Worm (Caenorhabditis elegans) whole organism, L2 larva: ENCODE data around the gene srd-27.

Source experiments
- C34F6.9 ChIP-seq: fragments of 150-350 bp; optimal IDR thresholded peaks from 2 replicates; lab custom pipeline; 2014; ENCODE audit warnings: missing biosample characterization, missing genetic modification characterization
- F13H6.1 ChIP-seq: sonication (generic microtip); optimal IDR thresholded peaks from 2 replicates; lab custom pipeline; 2016; ENCODE audit warnings: missing genetic modification characterization, missing compliant biosample characterization
- Y55F3AM.14 ChIP-seq: fragments of 200-800 bp; sonication (Bioruptor generic); optimal IDR thresholded peaks from 2 replicates; lab custom pipeline; 2018; ENCODE audit warnings: mild to moderate bottlenecking, missing genetic modification characterization, missing compliant biosample characterization
- ZK546.5 ChIP-seq: sonication (generic microtip); optimal IDR thresholded peaks from 2 replicates; lab custom pipeline; 2017; ENCODE audit warnings: missing biosample characterization, missing genetic modification characterization
- alr-1 ChIP-seq: fragments of 150-350 bp; optimal IDR thresholded peaks from 2 replicates; lab custom pipeline; 2014; ENCODE audit warnings: missing biosample characterization, missing genetic modification characterization
- aly-2 ChIP-seq: fragments of 150-350 bp; optimal IDR thresholded peaks from 2 replicates; lab custom pipeline; 2014; ENCODE audit warnings: missing biosample characterization, missing genetic modification characterization
- ama-1 ChIP-seq: fragments of 150-350 bp; optimal IDR thresholded peaks from 2 replicates; lab custom pipeline; 2018; ENCODE audit warnings: inconsistent platforms
- blmp-1 ChIP-seq: sonication (generic microtip); optimal IDR thresholded peaks from 2 replicates; lab custom pipeline; 2017; ENCODE audit warnings: missing genetic modification characterization, mild to moderate bottlenecking, missing compliant biosample characterization, antibody characterized with exemption, moderate library complexity; ENCODE audit not compliant: insufficient read depth
- ceh-16 ChIP-seq: fragments of 150-350 bp; optimal IDR thresholded peaks from 2 replicates; lab custom pipeline; 2014; ENCODE audit warnings: missing biosample characterization, missing genetic modification characterization
- ceh-82 ChIP-seq: fragments of 150-350 bp; optimal IDR thresholded peaks from 2 replicates; lab custom pipeline; 2014; ENCODE audit warnings: missing biosample characterization, missing genetic modification characterization
- crh-2 ChIP-seq: sonication (generic microtip); optimal IDR thresholded peaks from 2 replicates; lab custom pipeline; 2017; ENCODE audit warnings: missing biosample characterization, missing genetic modification characterization
- elt-1 ChIP-seq: fragments of 150-350 bp; optimal IDR thresholded peaks from 2 replicates; lab custom pipeline; 2014; ENCODE audit warnings: missing biosample characterization, missing genetic modification characterization
- elt-3 ChIP-seq: sonication (generic microtip); optimal IDR thresholded peaks from 2 replicates; lab custom pipeline; 2017; ENCODE audit warnings: missing biosample characterization, missing genetic modification characterization
- lin-13 ChIP-seq: fragments of 150-350 bp; optimal IDR thresholded peaks from 2 replicates; lab custom pipeline; 2014; ENCODE audit warnings: missing biosample characterization, missing genetic modification reagents, missing genetic modification characterization
- lin-39 ChIP-seq: fragments of 150-350 bp; optimal IDR thresholded peaks from 2 replicates; lab custom pipeline; 2014; ENCODE audit warnings: missing biosample characterization, missing genetic modification reagents, missing genetic modification characterization
- mab-5 ChIP-seq: fragments of 150-350 bp; optimal IDR thresholded peaks from 2 replicates; lab custom pipeline; 2014; ENCODE audit warnings: missing biosample characterization, missing genetic modification characterization
- mbf-1 ChIP-seq: sonication (generic microtip); optimal IDR thresholded peaks from 2 replicates; lab custom pipeline; 2017; ENCODE audit warnings: missing biosample characterization, missing genetic modification characterization
- mdl-1 ChIP-seq, 2 experiments: fragments of 150-350 bp in 1 of 2; sonication (generic microtip) in 1 of 2; optimal IDR thresholded peaks; 2 replicates each; lab custom pipeline; 2017; ENCODE audit warnings: missing biosample characterization in 2 of 2, missing genetic modification characterization in 2 of 2
- nhr-12 ChIP-seq: fragments of 150-350 bp; optimal IDR thresholded peaks from 2 replicates; lab custom pipeline; 2014; ENCODE audit warnings: missing biosample characterization, missing genetic modification characterization
- nhr-129 ChIP-seq: fragments of 150-350 bp; optimal IDR thresholded peaks from 2 replicates; lab custom pipeline; 2014; ENCODE audit warnings: missing biosample characterization, missing genetic modification characterization
- nhr-21 ChIP-seq: fragments of 150-350 bp; optimal IDR thresholded peaks from 2 replicates; lab custom pipeline; 2014; ENCODE audit warnings: missing biosample characterization, missing genetic modification characterization
- nhr-237 ChIP-seq: fragments of 150-350 bp; optimal IDR thresholded peaks from 2 replicates; lab custom pipeline; 2014; ENCODE audit warnings: missing biosample characterization, missing genetic modification characterization
- nhr-25 ChIP-seq: fragments of 150-350 bp; sonication (generic microtip); optimal IDR thresholded peaks from 3 replicates; lab custom pipeline; 2014; ENCODE audit warnings: missing biosample characterization, missing genetic modification characterization
- nhr-6 ChIP-seq: fragments of 150-350 bp; optimal IDR thresholded peaks from 2 replicates; lab custom pipeline; 2014; ENCODE audit warnings: missing biosample characterization, missing genetic modification characterization
- peb-1 ChIP-seq: fragments of 150-350 bp; optimal IDR thresholded peaks from 2 replicates; lab custom pipeline; 2014; ENCODE audit warnings: missing biosample characterization, missing genetic modification characterization
- sem-4 ChIP-seq: fragments of 150-350 bp; optimal IDR thresholded peaks from 2 replicates; lab custom pipeline; 2014; ENCODE audit warnings: missing biosample characterization, missing genetic modification reagents, missing genetic modification characterization
- sma-3 ChIP-seq: sonication (generic microtip); optimal IDR thresholded peaks from 2 replicates; lab custom pipeline; 2016; ENCODE audit warnings: missing genetic modification reagents, missing genetic modification characterization, missing compliant biosample characterization
- sma-9 ChIP-seq, 2 experiments: fragments of 150-350 bp in 1 of 2; sonication (generic microtip) in 1 of 2; optimal IDR thresholded peaks; 2 replicates each; lab custom pipeline; 2014 to 2016; ENCODE audit warnings: missing genetic modification characterization in 2 of 2, mild to moderate bottlenecking in 1 of 2, missing biosample characterization in 1 of 2, missing compliant biosample characterization in 1 of 2, missing genetic modification reagents in 1 of 2, moderate library complexity in 1 of 2
- snpc-4 ChIP-seq: fragments of 150-350 bp; optimal IDR thresholded peaks from 2 replicates; lab custom pipeline; 2014; ENCODE audit warnings: missing biosample characterization, missing genetic modification characterization
- unc-39 ChIP-seq: fragments of 150-350 bp; optimal IDR thresholded peaks from 2 replicates; lab custom pipeline; 2014; ENCODE audit warnings: missing biosample characterization, missing genetic modification characterization
- unc-62 ChIP-seq: fragments of 150-350 bp; optimal IDR thresholded peaks from 2 replicates; lab custom pipeline; 2014; ENCODE audit warnings: missing biosample characterization, missing genetic modification reagents, missing genetic modification characterization
- zag-1 ChIP-seq: fragments of 150-350 bp; optimal IDR thresholded peaks from 2 replicates; lab custom pipeline; 2014; ENCODE audit warnings: missing biosample characterization, missing genetic modification characterization
- ztf-4 ChIP-seq: fragments of 150-350 bp; optimal IDR thresholded peaks from 2 replicates; lab custom pipeline; 2014; ENCODE audit warnings: missing biosample characterization, missing genetic modification characterization

srd-27 gene

ce11 chrV:15779128-15779729 is 23.9 kb upstream of the srd-27 start, which contains the start of the genes nhr-285 and irld-52:
Gene nhr-285 (minus strand): TSS chrV:15779228.
Gene irld-52 (plus strand): TSS chrV:15779679.
- TF ChIP-seq sma-3 (GFP tag; lab: Kevin White, UChicago) (no peak), nhr-12 (tag; lab: Kevin White, UChicago) (no peak), mab-5 (tag; lab: Kevin White, UChicago) (no peak), elt-3 (tag; lab: Kevin White, UChicago) (no peak), nhr-129 (no peak), F13H6.1 (no peak), unc-39 (tag; lab: Kevin White, UChicago) (no peak), mdl-1 (tag; optimal IDR thresholded peaks at IDR 0.05; lab: Kevin White, UChicago) (no peak), C34F6.9 (tag; lab: Kevin White, UChicago) (no peak), nhr-6 (tag; lab: Kevin White, UChicago) (no peak), ZK546.5 (tag; lab: Kevin White, UChicago) (no peak)

DNA sequence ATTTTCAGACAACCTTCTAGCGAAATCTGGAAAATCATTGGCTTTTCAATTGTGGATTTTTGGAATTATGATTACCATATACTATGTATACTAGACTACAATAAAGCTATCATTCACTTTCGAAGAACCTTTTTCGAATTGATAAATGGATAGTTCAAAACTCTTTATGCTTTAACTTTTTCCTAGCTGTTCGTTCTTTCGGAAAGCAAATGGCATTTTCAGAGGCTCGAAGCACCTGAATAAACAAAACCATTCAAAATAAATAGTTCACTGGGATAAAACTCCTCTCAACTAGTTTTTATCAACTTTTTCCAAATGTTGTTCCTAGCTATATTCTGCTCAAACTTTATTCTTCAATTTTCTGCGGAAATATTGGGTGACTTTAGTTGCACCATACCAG is 22.1 kb upstream of the srd-27 start, which contains the start of gene T26E4.2:
T26E4.2 (plus strand) TSS at position 301 of the 400 bp plus-strand sequence.
- no peak for TF ChIP-seq sem-4 (tag; lab: Kevin White, UChicago)
- TF ChIP-seq mbf-1 (tag; lab: Kevin White, UChicago), result no peak

- TF ChIP-seq nhr-237 (tag; lab: Kevin White, UChicago) (no peak), F13H6.1 (no peak), snpc-4 (tag; lab: Kevin White, UChicago) (no peak), lin-39 (tag; lab: Kevin White, UChicago) (no peak), mbf-1 (tag; lab: Kevin White, UChicago) (no peak), Y55F3AM.14 (no peak), unc-39 (tag; lab: Kevin White, UChicago) (no peak), mdl-1 (tag; optimal IDR thresholded peaks at IDR 0.05; lab: Kevin White, UChicago) (no peak), ceh-16 (tag; lab: Kevin White, UChicago) (no peak)
- TF ChIP-seq, all 48 proteins: peak for 0
Measured at ce11 chrV:15782494-15782893, 20.7 kb upstream of the srd-27 start, which contains the start of gene T26E4.3. Gene T26E4.3 (plus strand): TSS chrV:15782794.

DNA sequence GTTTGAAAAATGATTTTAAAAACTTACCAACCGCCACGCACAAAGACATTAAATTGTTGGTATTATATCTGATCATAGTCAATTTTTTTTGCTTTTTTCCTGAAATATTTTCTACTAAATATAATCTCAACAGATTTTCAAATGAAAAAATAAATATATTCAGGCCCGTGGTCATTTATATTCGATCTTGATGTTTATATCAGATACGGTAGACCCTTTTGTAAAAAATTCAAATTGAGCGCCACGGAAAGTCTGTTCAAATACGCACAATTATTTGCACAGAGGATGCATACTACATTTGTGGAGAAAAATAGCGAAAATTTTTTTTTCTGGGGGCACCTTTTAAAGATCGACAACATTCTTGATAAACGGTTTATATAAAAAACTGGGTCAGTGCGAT is 10.8 kb upstream of the srd-27 start, which contains the start of gene T26E4.4:
T26E4.4 (minus strand) TSS at position 101 of the 400 bp plus-strand sequence.
- TF ChIP-seq nhr-6 (tag; lab: Kevin White, UChicago) (no peak), ama-1 (lab: Kevin White, UChicago) (no peak), nhr-237 (tag; lab: Kevin White, UChicago) (no peak)

DNA sequence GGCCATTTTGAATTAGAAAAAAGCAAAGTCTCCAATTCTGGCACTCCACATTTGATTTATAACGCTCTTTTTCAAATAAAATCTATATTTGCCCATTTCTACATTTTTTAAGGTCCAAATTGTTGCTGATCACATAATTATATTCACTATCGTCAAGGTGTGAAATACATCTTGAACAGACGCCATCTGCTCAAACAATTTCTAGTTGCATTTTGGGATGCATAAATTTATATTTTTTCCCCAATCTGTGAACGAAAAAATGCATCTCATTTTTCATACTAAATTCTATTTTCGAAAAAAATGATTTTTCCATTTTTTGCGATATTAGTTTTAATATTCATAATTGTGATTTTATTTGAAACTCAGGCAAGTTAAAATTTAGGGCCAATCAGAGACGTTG is 9.9 kb upstream of the srd-27 start, which contains the start of gene T26E4.7:
T26E4.7 (plus strand) TSS at position 301 of the 400 bp plus-strand sequence.
- no peak for TF ChIP-seq peb-1 (tag; lab: Kevin White, UChicago)
- TF ChIP-seq sem-4 (tag; lab: Kevin White, UChicago), result no peak
- TF ChIP-seq ztf-4 (tag; lab: Kevin White, UChicago), result no peak
- TF ChIP-seq unc-62 (GFP tag; lab: Kevin White, UChicago), result no peak
- TF ChIP-seq lin-13 (GFP tag; lab: Kevin White, UChicago), result no peak
- no peak for TF ChIP-seq alr-1 (tag; lab: Kevin White, UChicago)
- no peak for TF ChIP-seq crh-2 (tag; lab: Kevin White, UChicago)
- no peak for TF ChIP-seq F13H6.1
- no peak for TF ChIP-seq sma-9 (GFP tag; optimal IDR thresholded peaks at IDR 0.05; lab: Kevin White, UChicago)
- no peak for TF ChIP-seq sma-9 (tag; optimal IDR thresholded peaks at IDR 0.05; lab: Kevin White, UChicago)
- no peak for TF ChIP-seq unc-39 (tag; lab: Kevin White, UChicago)
- no peak for TF ChIP-seq mdl-1 (tag; optimal IDR thresholded peaks at IDR 0.05; lab: Kevin White, UChicago)
- TF ChIP-seq zag-1 (tag; lab: Kevin White, UChicago), result no peak

DNA sequence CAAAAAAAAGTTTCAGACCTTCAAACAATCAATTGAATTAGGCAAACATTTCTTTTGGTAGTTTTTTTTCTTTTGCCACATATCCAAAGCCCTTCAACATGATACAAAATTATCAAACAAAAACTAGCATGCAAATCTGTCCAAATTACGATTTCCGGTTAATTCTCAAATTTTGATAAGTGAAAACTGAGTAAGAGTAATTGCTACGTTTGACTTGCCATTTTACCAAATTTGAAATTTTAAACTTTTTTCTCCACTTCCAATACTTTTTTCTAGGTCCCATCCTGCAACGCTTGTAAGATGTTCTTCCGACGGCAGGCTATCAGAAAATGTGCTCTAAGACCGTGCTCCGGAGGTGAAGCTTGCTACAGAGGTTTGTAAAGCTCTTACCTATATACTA is 7.1 kb upstream of the srd-27 start, which contains the start of gene nhr-223:
nhr-223 (plus strand) TSS at position 301 of the 400 bp plus-strand sequence.
- TF ChIP-seq zag-1 (tag; lab: Kevin White, UChicago) (no peak), nhr-25 (no peak), C34F6.9 (tag; lab: Kevin White, UChicago) (no peak), ceh-82 (tag; lab: Kevin White, UChicago) (no peak), elt-1 (tag; lab: Kevin White, UChicago) (no peak), nhr-129 (no peak), sma-3 (GFP tag; lab: Kevin White, UChicago) (no peak), blmp-1 (no peak), nhr-21 (no peak), nhr-237 (tag; lab: Kevin White, UChicago) (no peak), ZK546.5 (tag; lab: Kevin White, UChicago) (no peak), snpc-4 (tag; lab: Kevin White, UChicago) (no peak), peb-1 (tag; lab: Kevin White, UChicago) (no peak), crh-2 (tag; lab: Kevin White, UChicago) (no peak), ceh-16 (tag; lab: Kevin White, UChicago) (no peak), aly-2 (tag; lab: Kevin White, UChicago) (no peak), sma-9 (GFP tag; optimal IDR thresholded peaks at IDR 0.05; lab: Kevin White, UChicago) (no peak), sma-9 (tag; optimal IDR thresholded peaks at IDR 0.05; lab: Kevin White, UChicago) (no peak), unc-39 (tag; lab: Kevin White, UChicago) (no peak), ama-1 (lab: Kevin White, UChicago) (no peak)
- TF ChIP-seq, all 48 proteins: peak for 0
